Worm (Caenorhabditis elegans): ENCODE results near the gene srh-34.

DNA sequence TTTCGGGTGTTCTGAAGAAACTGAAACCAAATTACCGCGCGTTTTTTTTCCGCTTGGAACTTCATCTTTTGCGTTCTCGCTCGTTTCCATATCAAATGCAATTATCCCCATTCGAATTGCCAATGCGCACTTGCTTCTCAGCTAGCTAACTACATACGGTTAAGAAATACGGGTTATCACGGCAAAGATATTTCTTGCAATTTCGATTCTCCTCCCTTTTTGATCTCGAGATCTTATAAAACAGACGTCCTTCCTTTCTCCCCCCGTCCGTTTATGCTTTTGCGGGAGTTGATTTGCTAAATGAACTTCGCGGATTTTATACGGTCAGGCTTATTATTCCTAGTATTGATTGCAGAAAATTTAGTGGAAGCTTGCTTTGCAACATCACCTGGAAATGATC is 17.6 kb downstream of the srh-34 start, which contains the start of gene B0554.4:
- TF ChIP-seq nhr-11 (tag; optimal IDR thresholded peaks at IDR 0.05) (no peak), elt-2 (tag; optimal IDR thresholded peaks at IDR 0.05) (no peak), unc-86 (tag; optimal IDR thresholded peaks at IDR 0.05) (no peak)

Measured in whole organism, late embryonic.